Fruit fly (Drosophila melanogaster) ovary, adult (tissue): Measurements from ENCODE around the gene Rfx.

Source experiments
- CG17801 ChIP-seq: fragments of 200-800 bp; optimal IDR thresholded peaks from 2 replicates; lab custom pipeline; 2019; ENCODE audit warnings: missing biosample characterization, mild to moderate bottlenecking, missing genetic modification characterization, moderate library complexity; ENCODE audit not compliant: partially characterized antibody

Rfx gene

dm6 chr3R:10391863-10392538, 14.1 kb upstream of the Rfx start:
- no peak for TF ChIP-seq CG17801 (GFP tag; lab: Kevin White, UChicago)

DNA sequence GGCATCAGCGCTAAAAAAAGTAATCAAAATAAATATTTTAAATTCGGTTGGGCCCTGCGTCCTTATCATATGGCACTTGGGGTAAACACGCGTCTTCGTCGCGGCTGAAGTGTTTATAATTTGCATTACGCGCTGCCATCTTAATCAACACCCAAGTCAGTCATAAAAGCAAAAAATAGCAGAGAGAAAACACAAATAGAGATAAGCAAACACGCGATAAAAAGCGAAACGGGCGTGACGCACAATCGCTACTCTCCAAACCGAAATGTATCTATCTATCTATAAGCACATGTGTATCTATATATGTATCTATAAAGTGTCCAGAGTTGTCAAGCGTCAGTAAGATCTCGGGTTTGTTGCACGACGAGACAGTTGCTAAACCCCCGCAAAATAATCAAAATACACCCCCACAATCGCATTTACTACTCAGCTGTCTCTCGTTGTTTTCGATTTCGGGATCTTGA, 13.1 kb upstream of the Rfx start:
- TF ChIP-seq CG17801 (GFP tag; lab: Kevin White, UChicago), result no peak

- no peak for TF ChIP-seq CG17801 (GFP tag; lab: Kevin White, UChicago)
Observed at dm6 chr3R:10389877-10390468, 12.1 kb upstream of the Rfx start.

DNA sequence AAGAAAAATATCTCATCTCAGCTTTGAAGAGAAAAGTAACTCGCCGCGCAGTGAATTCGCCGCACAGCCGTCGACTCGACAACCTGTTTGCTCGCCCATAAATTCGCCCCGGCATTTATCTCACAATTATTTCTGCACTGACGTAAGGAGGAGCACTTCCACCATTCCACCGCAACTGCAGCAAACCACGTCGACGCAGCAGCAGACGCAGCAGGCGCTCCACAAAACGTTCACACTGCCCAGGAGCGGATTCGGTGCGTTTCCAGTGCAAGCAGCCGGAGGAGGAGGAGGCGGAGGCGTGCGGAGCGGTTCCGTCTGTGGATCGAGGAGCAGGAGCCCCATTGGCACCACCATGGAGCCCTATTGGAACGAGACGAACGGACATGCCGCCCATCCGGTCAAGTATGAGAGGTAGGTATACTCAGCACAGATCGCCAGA, 11.2 kb upstream of the Rfx start:
- TF ChIP-seq CG17801 (GFP tag; lab: Kevin White, UChicago), result no peak

DNA sequence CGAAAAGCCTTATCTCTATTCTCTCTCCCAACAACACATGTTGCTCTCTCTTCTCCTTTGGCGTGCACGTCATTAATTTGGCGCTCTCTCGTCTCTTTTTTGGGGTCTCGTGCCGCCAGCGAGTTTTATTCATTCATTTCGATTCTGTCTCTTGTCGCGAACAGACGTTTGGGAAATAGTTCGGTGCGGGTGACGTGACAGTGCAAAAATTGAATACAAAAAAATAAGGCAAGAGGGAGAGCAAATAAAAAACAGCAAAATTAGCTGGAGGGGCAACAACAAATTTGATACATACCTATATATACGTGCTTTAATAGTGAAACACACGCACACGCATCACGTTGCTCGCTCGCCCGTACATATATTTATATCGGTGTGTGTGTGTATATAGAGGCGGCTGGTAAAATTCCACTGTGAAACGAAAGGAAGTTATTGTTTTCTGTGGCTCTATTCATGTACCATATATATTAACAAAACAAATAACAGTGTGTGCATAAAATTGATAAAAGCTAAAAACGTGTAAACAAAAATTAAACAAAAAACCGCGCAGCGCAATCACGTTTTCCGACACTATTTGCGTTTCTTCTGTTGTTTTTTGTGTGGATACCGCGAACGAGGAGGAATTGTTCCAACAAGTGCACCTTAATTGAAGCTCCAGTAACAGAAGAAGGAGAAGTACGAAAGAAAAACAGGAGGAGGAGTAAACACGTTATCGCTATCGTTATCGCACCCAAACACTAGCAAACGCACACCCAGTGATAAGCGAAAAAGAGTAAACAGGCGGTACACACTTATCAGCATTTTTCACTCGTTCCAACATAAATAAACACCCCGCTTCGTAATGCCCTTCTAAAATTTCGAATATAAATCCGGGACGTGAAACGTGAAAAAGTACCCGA, 10.5 kb upstream of the Rfx start, which contains the start of gene cwo:
TSS of gene cwo (plus strand) at position 131 of the 899 bp plus-strand sequence.
- peak; percentile 5 for TF ChIP-seq CG17801 (GFP tag; lab: Kevin White, UChicago)

- no peak for TF ChIP-seq CG17801 (GFP tag; lab: Kevin White, UChicago)
Observed at dm6 chr3R:10380025-10380424, 2.2 kb upstream of the Rfx start.

- TF ChIP-seq CG17801 (GFP tag; lab: Kevin White, UChicago), result no peak
Observed at dm6 chr3R:10379409-10379808, 1.5 kb upstream of the Rfx start.

DNA sequence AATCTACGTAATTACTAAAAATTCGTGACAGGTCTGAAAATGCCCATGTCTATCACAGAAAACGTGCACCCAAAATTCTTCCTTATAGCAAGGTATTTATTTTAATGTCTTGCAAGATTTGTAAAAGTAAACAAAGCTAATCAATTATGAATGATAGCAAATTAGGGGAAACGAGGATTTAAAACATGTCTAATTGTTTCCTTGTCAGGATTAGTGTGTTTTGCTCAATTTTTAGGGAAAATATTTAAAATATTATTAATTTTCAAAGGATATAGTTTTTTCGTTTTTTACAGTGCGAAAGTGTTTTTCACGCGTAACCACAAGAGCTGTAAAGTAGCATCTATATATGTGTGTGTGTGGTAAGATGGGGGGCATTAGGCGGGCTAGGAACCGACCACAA, 1.1 kb upstream of the Rfx start:
- no peak for TF ChIP-seq CG17801 (GFP tag; lab: Kevin White, UChicago)

dm6 chr3R:10370495-10370894, 7.4 kb downstream of the Rfx start:
- no peak for TF ChIP-seq CG17801 (GFP tag; lab: Kevin White, UChicago)

DNA sequence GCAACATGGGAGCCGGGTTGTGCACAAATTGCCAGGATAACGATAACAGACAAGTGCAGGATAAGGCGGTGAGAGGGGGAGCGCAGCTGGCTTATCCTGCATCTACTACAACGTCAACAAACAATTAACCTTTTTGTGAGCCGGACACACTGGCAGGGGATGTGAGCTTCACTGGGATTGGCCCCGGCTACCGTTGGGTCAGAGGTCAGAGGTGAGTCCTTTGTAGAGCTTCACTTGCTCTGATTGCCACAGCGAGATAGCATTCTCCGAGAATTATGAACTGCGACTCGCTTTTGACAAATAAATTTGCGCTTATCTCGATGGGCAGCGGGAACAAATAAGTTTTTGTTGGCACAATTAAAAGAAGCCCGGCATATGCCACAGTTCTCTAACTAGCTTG, 8.1 kb downstream of the Rfx start:
- no peak for TF ChIP-seq CG17801 (GFP tag; lab: Kevin White, UChicago)

DNA sequence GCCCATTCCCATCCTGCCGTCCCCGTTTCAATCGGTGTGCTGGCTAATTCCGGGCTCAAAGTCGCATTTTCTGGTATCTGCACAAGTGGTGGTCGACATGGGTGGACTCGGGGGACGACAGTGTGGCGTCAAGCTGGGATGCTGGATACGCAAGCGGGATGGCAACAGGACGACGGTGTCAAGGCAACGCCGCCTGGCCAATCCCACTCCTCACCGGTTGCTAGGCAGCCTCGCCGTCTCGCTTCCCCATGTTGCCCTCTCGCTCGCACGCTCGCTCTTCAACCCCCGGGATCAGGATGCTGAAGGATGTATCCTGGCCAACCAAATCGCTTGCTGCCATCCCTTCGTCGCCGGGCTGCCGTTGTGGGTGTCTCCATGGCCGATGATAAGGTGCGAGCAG, 9.6 kb downstream of the Rfx start:
- no peak for TF ChIP-seq CG17801 (GFP tag; lab: Kevin White, UChicago)

DNA sequence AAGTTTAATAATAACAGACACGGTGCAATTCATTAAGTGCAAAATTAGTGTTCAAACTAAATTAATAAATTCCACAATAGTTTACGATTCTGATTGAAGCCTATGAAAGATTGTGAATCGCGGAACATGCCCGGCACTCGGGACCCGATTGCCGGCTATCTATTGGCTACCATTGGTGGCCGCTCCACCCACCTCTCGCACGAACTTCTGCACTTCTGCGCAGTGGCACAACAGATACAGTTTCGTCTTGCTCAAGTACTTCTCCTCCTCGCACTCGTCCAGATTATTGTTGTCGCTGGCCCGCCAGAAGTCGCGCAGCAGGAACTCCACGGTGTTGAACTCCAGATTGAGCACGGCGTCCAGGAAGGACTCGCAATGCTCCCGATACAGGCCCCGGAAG, 13.6 kb downstream of the Rfx start:
- TF ChIP-seq CG17801 (GFP tag; lab: Kevin White, UChicago), result no peak

DNA sequence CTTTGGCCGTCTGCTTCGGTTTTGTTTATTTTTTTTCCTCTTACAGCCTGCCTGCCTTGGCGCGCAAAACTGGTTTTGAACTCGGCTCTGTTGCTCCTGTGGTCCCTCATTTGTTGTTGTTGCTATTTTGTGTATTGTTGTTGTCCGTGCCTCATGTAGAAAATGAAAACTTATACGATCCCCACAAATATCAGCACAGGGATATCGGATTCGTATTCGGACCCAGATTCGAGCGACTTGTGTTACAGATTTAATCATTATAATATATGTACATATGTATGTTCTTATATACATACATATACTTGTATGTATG, 20.5 kb downstream of the Rfx start:
- TF ChIP-seq CG17801 (GFP tag; lab: Kevin White, UChicago), result no peak

- TF ChIP-seq CG17801 (GFP tag; lab: Kevin White, UChicago), result no peak
Observed at dm6 chr3R:10356563-10357363, 21.1 kb downstream of the Rfx start.
